Fruit fly (Drosophila melanogaster): ENCODE measurements around the gene lsn.

lsn gene

DNA sequence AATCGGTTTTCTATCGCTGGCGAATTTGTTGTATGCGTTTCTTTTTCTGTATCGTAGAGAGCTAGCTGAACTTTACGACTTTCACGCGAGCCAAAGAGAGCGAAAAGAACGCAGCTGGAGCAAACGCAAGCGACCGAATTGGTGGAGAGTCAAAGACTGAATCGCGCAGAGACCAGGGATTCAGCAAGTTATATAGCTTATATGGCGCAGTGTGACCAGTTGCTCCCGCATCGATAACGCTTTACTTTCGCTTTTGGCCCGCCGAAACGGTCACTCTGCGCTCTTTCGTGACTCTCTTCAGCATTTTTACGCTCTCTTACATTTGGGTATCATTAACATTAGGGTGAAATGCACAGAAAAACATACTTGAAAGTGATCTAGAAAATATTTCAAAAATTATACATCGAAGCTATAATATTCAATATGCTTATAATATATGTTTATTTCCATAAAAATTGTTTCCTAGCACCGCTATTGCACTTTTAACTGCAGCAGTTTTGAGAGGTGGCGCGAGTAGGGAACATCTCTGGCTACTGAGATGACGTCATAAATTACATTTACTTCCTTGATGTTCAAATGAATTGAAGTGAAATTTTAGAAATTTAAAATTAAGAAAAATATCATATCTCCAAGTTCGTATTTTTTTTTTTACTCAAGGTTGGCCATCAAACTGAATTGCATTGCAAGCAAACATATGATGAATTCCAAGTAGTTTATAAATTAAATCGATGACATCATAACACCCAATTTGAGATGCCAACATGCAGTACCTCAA is 8.7 kb upstream of the lsn start, which contains the start of gene glec:
TSS of gene glec (minus strand) at position 169 of the 775 bp plus-strand sequence.
- TF ChIP-seq CG7839 (tag; optimal IDR thresholded peaks at IDR 0.05) = peak; percentile 32
- peak; percentile 23; the same call in 1 of the 2 replicates for TF ChIP-seq Ptx1 (GFP tag; IDR thresholded peaks at IDR 0.05)
- peak; percentile 76 for TF ChIP-seq Ets65A (GFP tag)
- peak in 1 of 2 experiments; percentile 17 for TF ChIP-seq Eip74EF (GFP tag; optimal IDR thresholded peaks at IDR 0.05)
- peak; percentile 19 for TF ChIP-seq lbe (GFP tag; optimal IDR thresholded peaks at IDR 0.05)
- peak; percentile 50; the same call in 1 of the 2 replicates for TF ChIP-seq Xrp1 (GFP tag; IDR thresholded peaks at IDR 0.05)
- peak; percentile 65; the same call in 1 of the 3 replicates for TF ChIP-seq CG34422 (GFP tag; IDR thresholded peaks at IDR 0.05)
- peak; percentile 3 for TF ChIP-seq Sry-δ (GFP tag; optimal IDR thresholded peaks at IDR 0.05)
- TF ChIP-seq wek (GFP tag; optimal IDR thresholded peaks at IDR 0.05) = peak; percentile 21
- TF ChIP-seq Med (GFP tag) = peak; percentile 93
- peak; percentile 8 for TF ChIP-seq B-H2 (GFP tag; optimal IDR thresholded peaks at IDR 0.05)
- TF ChIP-seq Awh (GFP tag; IDR thresholded peaks at IDR 0.05) = peak; percentile 5; the same call in 1 of the 2 replicates
- TF ChIP-seq CG6254 (GFP tag; optimal IDR thresholded peaks at IDR 0.05) = no peak
- peak; percentile 63 for TF ChIP-seq CG7928 (GFP tag; optimal IDR thresholded peaks at IDR 0.05)
- TF ChIP-seq otp (GFP tag; IDR thresholded peaks at IDR 0.05) = peak; percentile 73; the same call in 2 of the 3 replicates
- TF ChIP-seq caup (GFP tag; optimal IDR thresholded peaks at IDR 0.05; ENCODE audit: severe bottlenecking) = peak; percentile 69
- no peak for TF ChIP-seq Aef1 (GFP tag; IDR thresholded peaks at IDR 0.05)
- peak; percentile 45 for TF ChIP-seq nmo (GFP tag; optimal IDR thresholded peaks at IDR 0.05)
- TF ChIP-seq BEAF-32 (GFP tag; optimal IDR thresholded peaks at IDR 0.05) = peak; percentile 7
- TF ChIP-seq CG16815 (GFP tag; optimal IDR thresholded peaks at IDR 0.05) = peak; percentile 7
- no peak for TF ChIP-seq CG2889 (GFP tag; IDR thresholded peaks at IDR 0.05)
- peak; percentile 16; the same call in 1 of the 2 replicates for TF ChIP-seq Atf6 (GFP tag; IDR thresholded peaks at IDR 0.05)
- peak; percentile 72 for TF ChIP-seq abd-A (tag; optimal IDR thresholded peaks at IDR 0.05)
- peak; percentile 65 for TF ChIP-seq Hmx (GFP tag; optimal IDR thresholded peaks at IDR 0.05)
- TF ChIP-seq CG31224 (GFP tag; IDR thresholded peaks at IDR 0.05) = 0 out of 2 replicates have a peak, but pooled peaks have one; percentile 5
- peak; percentile 72 for TF ChIP-seq mirr (GFP tag; optimal IDR thresholded peaks at IDR 0.05)
- TF ChIP-seq ato (GFP tag; IDR thresholded peaks at IDR 0.05; ENCODE audit: partially characterized antibody) = peak; percentile 78
- TF ChIP-seq CG11085 (GFP tag; IDR thresholded peaks at IDR 0.05) = 0 out of 2 replicates have a peak, but pooled peaks have one; percentile 11
- TF ChIP-seq yki (optimal IDR thresholded peaks at IDR 0.05) = no peak
- peak; percentile 49; the same call in 1 of the 2 replicates for TF ChIP-seq amos (GFP tag; IDR thresholded peaks at IDR 0.05; ENCODE audit: partially characterized antibody)
- TF ChIP-seq grau (tag; optimal IDR thresholded peaks at IDR 0.05) = peak; percentile 27
- peak; percentile 16 for TF ChIP-seq PHDP (tag; optimal IDR thresholded peaks at IDR 0.05)
- peak; percentile 53 for TF ChIP-seq CoRest (tag; optimal IDR thresholded peaks at IDR 0.05)
- TF ChIP-seq CG4282 (GFP tag; optimal IDR thresholded peaks at IDR 0.05) = peak; percentile 26
- peak; percentile 31 for TF ChIP-seq lilli (GFP tag; optimal IDR thresholded peaks at IDR 0.05)
- TF ChIP-seq scrt (GFP tag; optimal IDR thresholded peaks at IDR 0.05) = peak; percentile 21
- 0 out of 3 replicates have a peak, but pooled peaks have one; percentile 24 for TF ChIP-seq Doc3 (GFP tag; IDR thresholded peaks at IDR 0.05; ENCODE audit: partially characterized antibody)
- peak; percentile 75 for TF ChIP-seq rib (GFP tag; IDR thresholded peaks at IDR 0.05)
- peak; percentile 11 for TF ChIP-seq CG11504 (tag; optimal IDR thresholded peaks at IDR 0.05)
- TF ChIP-seq pros (GFP tag; optimal IDR thresholded peaks at IDR 0.05) = peak; percentile 8
- TF ChIP-seq CG13775 (GFP tag; optimal IDR thresholded peaks at IDR 0.05) = peak; percentile 53
- peak; percentile 36 for TF ChIP-seq E2f2 (GFP tag; IDR thresholded peaks at IDR 0.05)
- no peak for TF ChIP-seq Gsc (GFP tag; IDR thresholded peaks at IDR 0.05)
- peak; percentile 52; the same call in 1 of the 2 replicates for TF ChIP-seq bowl (GFP tag; IDR thresholded peaks at IDR 0.05)
- no peak for TF ChIP-seq org-1 (GFP tag; optimal IDR thresholded peaks at IDR 0.05)
- peak; percentile 56 for TF ChIP-seq dmrt11E (tag; optimal IDR thresholded peaks at IDR 0.05)
- peak; percentile 46; the same call in 1 of the 2 replicates for TF ChIP-seq ttk (GFP tag; IDR thresholded peaks at IDR 0.05)
- TF ChIP-seq Deaf1 (tag; optimal IDR thresholded peaks at IDR 0.05) = peak; percentile 34
